Worm (Caenorhabditis elegans) whole organism, L1 larva: ENCODE measurements around the gene ZK822.9.
A peak's percentile ranks its signal among the peaks of the same experiment; 100 is the strongest.

Experiments
- ceh-63 ChIP-seq: fragments of 200-800 bp; sonication (Bioruptor generic); optimal IDR thresholded peaks from 2 replicates; lab custom pipeline; 2018; ENCODE audit warnings: mild to moderate bottlenecking, missing genetic modification characterization, missing compliant biosample characterization
- elt-3 ChIP-seq, 6 experiments: fragments of 150-350 bp in 1 of 6; sonication (generic microtip); optimal IDR thresholded peaks; 2 replicates each; lab custom pipeline; 2017 to 2018; ENCODE audit warnings: missing biosample characterization in 6 of 6, missing genetic modification characterization in 6 of 6, inconsistent platforms in 1 of 6
- jun-1 ChIP-seq: fragments of 150-350 bp; optimal IDR thresholded peaks from 2 replicates; lab custom pipeline; 2014; ENCODE audit warnings: missing biosample characterization, missing genetic modification reagents, missing genetic modification characterization
- lin-13 ChIP-seq: fragments of 150-350 bp; optimal IDR thresholded peaks from 2 replicates; lab custom pipeline; 2014; ENCODE audit warnings: missing biosample characterization, missing genetic modification reagents, missing genetic modification characterization
- lin-15B ChIP-seq: fragments of 150-350 bp; sonication (generic microtip); optimal IDR thresholded peaks from 3 replicates; lab custom pipeline; 2014; ENCODE audit warnings: missing biosample characterization, missing genetic modification characterization
- lin-39 ChIP-seq: fragments of 150-350 bp; optimal IDR thresholded peaks from 2 replicates; lab custom pipeline; 2014; ENCODE audit warnings: missing biosample characterization, missing genetic modification reagents, missing genetic modification characterization
- lsy-2 ChIP-seq, 2 experiments: fragments of 150-350 bp; optimal IDR thresholded peaks; 2 replicates each; lab custom pipeline; 2014; ENCODE audit warnings: missing biosample characterization in 2 of 2, missing genetic modification characterization in 2 of 2
- nhr-11 ChIP-seq: fragments of 150-350 bp; optimal IDR thresholded peaks from 2 replicates; lab custom pipeline; 2014; ENCODE audit warnings: missing biosample characterization, missing genetic modification characterization
- zag-1 ChIP-seq: fragments of 150-350 bp; optimal IDR thresholded peaks from 2 replicates; lab custom pipeline; 2014; ENCODE audit warnings: missing biosample characterization, missing genetic modification characterization

- TF ChIP-seq lin-39 (no peak), lin-13 (GFP tag; lab: Kevin White, UChicago) (no peak), jun-1 (no peak), nhr-11 (peak; percentile 1), elt-3 (tag; optimal IDR thresholded peaks at IDR 0.05; lab: Kevin White, UChicago) (no peak), lin-15B (tag; lab: Kevin White, UChicago) (no peak), ceh-63 (no peak), lsy-2 (tag; optimal IDR thresholded peaks at IDR 0.05; lab: Kevin White, UChicago) (no peak), zag-1 (tag; lab: Kevin White, UChicago) (no peak)
Observed at ce11 chrIV:11965327-11965726, 49.6 kb downstream of the ZK822.9 start, which contains the start of gene srj-1.
